Worm (Caenorhabditis elegans) whole organism, L1 larva: ENCODE data around the gene srh-299.

Experiments used
- C04F5.9 ChIP-seq: sonication (generic microtip); optimal IDR thresholded peaks from 2 replicates; lab custom pipeline; 2016; ENCODE audit warnings: missing genetic modification characterization, missing compliant biosample characterization
- C16A3.4 ChIP-seq: fragments of 150-350 bp; optimal IDR thresholded peaks from 2 replicates; lab custom pipeline; 2014; ENCODE audit warnings: missing biosample characterization, missing genetic modification characterization
- C34B4.2 ChIP-seq: sonication (generic microtip); optimal IDR thresholded peaks from 2 replicates; lab custom pipeline; 2017; ENCODE audit warnings: mild to moderate bottlenecking, missing genetic modification characterization, missing compliant biosample characterization
- alr-1 ChIP-seq: fragments of 200-800 bp; sonication (Bioruptor generic); optimal IDR thresholded peaks from 2 replicates; lab custom pipeline; 2018; ENCODE audit warnings: borderline replicate concordance, mild to moderate bottlenecking, missing genetic modification characterization, missing compliant biosample characterization
- blmp-1 ChIP-seq: fragments of 150-350 bp; optimal IDR thresholded peaks from 2 replicates; lab custom pipeline; 2014; ENCODE audit warnings: missing biosample characterization, missing genetic modification characterization
- ceh-63 ChIP-seq: fragments of 200-800 bp; sonication (Bioruptor generic); optimal IDR thresholded peaks from 2 replicates; lab custom pipeline; 2018; ENCODE audit warnings: mild to moderate bottlenecking, missing genetic modification characterization, missing compliant biosample characterization
- ceh-88 ChIP-seq: fragments of 200-800 bp; sonication (Bioruptor generic); IDR thresholded peaks from 2 replicates; pipeline ENCODE4 v1.3.6; 2022; ENCODE audit warnings: missing genetic modification characterization, missing compliant biosample characterization
- ceh-90 ChIP-seq: sonication (generic microtip); optimal IDR thresholded peaks from 2 replicates; lab custom pipeline; 2016; ENCODE audit warnings: missing genetic modification characterization, missing compliant biosample characterization
- ces-1 ChIP-seq: fragments of 150-350 bp; optimal IDR thresholded peaks from 2 replicates; lab custom pipeline; 2014; ENCODE audit warnings: missing biosample characterization, missing genetic modification reagents, missing genetic modification characterization
- dpl-1 ChIP-seq, 3 experiments: fragments of 150-350 bp in 2 of 3; sonication (generic microtip) in 1 of 3; optimal IDR thresholded peaks; 2 replicates each; lab custom pipeline; 2014 to 2017; ENCODE audit warnings: missing biosample characterization in 3 of 3, missing genetic modification characterization in 3 of 3, missing genetic modification reagents in 3 of 3
- dsc-1 ChIP-seq: sonication (generic microtip); optimal IDR thresholded peaks from 2 replicates; lab custom pipeline; 2016; ENCODE audit warnings: mild to moderate bottlenecking, missing genetic modification characterization, missing compliant biosample characterization
- egl-13 ChIP-seq: sonication (generic microtip); optimal IDR thresholded peaks from 2 replicates; lab custom pipeline; 2016; ENCODE audit warnings: missing genotype, missing genetic modification reagents, missing genetic modification characterization, missing compliant biosample characterization
- egl-27 ChIP-seq, 2 experiments: fragments of 150-350 bp in 1 of 2; sonication (generic microtip); optimal IDR thresholded peaks; 3 replicates each; lab custom pipeline; 2017 to 2018; ENCODE audit warnings: missing biosample characterization in 2 of 2, missing genetic modification characterization in 2 of 2, missing genetic modification reagents in 2 of 2
- elt-2 ChIP-seq: sonication (generic microtip); optimal IDR thresholded peaks from 2 replicates; lab custom pipeline; 2016; ENCODE audit warnings: missing genetic modification characterization, mild to moderate bottlenecking, inconsistent platforms, missing compliant biosample characterization, missing genetic modification reagents
- ets-5 ChIP-seq: fragments of 200-800 bp; sonication (Bioruptor generic); IDR thresholded peaks from 2 replicates; pipeline ENCODE4 v1.3.6; 2022; ENCODE audit warnings: missing genetic modification characterization, missing compliant biosample characterization
- fkh-10 ChIP-seq: sonication (generic microtip); optimal IDR thresholded peaks from 2 replicates; lab custom pipeline; 2017; ENCODE audit warnings: missing biosample characterization, missing genetic modification reagents, missing genetic modification characterization
- hlh-17 ChIP-seq: fragments of 200-800 bp; sonication (Bioruptor generic); optimal IDR thresholded peaks from 2 replicates; lab custom pipeline; 2018; ENCODE audit warnings: missing genetic modification characterization, mild to moderate bottlenecking, missing compliant biosample characterization, moderate library complexity, borderline replicate concordance
- hpl-2 ChIP-seq: fragments of 150-350 bp; optimal IDR thresholded peaks from 2 replicates; lab custom pipeline; 2014; ENCODE audit warnings: missing biosample characterization, missing genetic modification reagents, missing genetic modification characterization
- irx-1 ChIP-seq: sonication (generic microtip); optimal IDR thresholded peaks from 2 replicates; lab custom pipeline; 2016; ENCODE audit warnings: missing genetic modification characterization, missing compliant biosample characterization
- lin-13 ChIP-seq: fragments of 150-350 bp; optimal IDR thresholded peaks from 2 replicates; lab custom pipeline; 2014; ENCODE audit warnings: missing biosample characterization, missing genetic modification reagents, missing genetic modification characterization
- lin-14 ChIP-seq: fragments of 200-800 bp; sonication (Bioruptor generic); optimal IDR thresholded peaks from 2 replicates; lab custom pipeline; 2018; ENCODE audit warnings: mild to moderate bottlenecking, missing genetic modification characterization, moderate library complexity, missing compliant biosample characterization
- lin-15B ChIP-seq: fragments of 150-350 bp; sonication (generic microtip); optimal IDR thresholded peaks from 3 replicates; lab custom pipeline; 2014; ENCODE audit warnings: missing biosample characterization, missing genetic modification characterization
- lin-35 ChIP-seq, 2 experiments: fragments of 150-350 bp; optimal IDR thresholded peaks; 2 replicates each; lab custom pipeline; 2014; ENCODE audit warnings: missing biosample characterization in 2 of 2, missing genetic modification characterization in 2 of 2, missing genetic modification reagents in 2 of 2
- lin-39 ChIP-seq: fragments of 150-350 bp; optimal IDR thresholded peaks from 2 replicates; lab custom pipeline; 2014; ENCODE audit warnings: missing biosample characterization, missing genetic modification reagents, missing genetic modification characterization
- lir-3 ChIP-seq: sonication (generic microtip); optimal IDR thresholded peaks from 2 replicates; lab custom pipeline; 2016; ENCODE audit warnings: mild to moderate bottlenecking, missing genetic modification characterization, moderate library complexity, missing compliant biosample characterization; ENCODE audit not compliant: poor library complexity
- lsy-2 ChIP-seq, 2 experiments: fragments of 150-350 bp; optimal IDR thresholded peaks; 2 replicates each; lab custom pipeline; 2014; ENCODE audit warnings: missing biosample characterization in 2 of 2, missing genetic modification characterization in 2 of 2
- mef-2 ChIP-seq: fragments of 150-350 bp; optimal IDR thresholded peaks from 2 replicates; lab custom pipeline; 2014; ENCODE audit warnings: missing biosample characterization, missing genetic modification characterization
- mep-1 ChIP-seq: fragments of 150-350 bp; optimal IDR thresholded peaks from 2 replicates; lab custom pipeline; 2014; ENCODE audit warnings: missing biosample characterization, missing genetic modification characterization
- nhr-11 ChIP-seq: fragments of 150-350 bp; optimal IDR thresholded peaks from 2 replicates; lab custom pipeline; 2014; ENCODE audit warnings: missing biosample characterization, missing genetic modification characterization
- nhr-19 ChIP-seq: fragments of 200-800 bp; sonication (Bioruptor generic); conservative IDR thresholded peaks from 2 replicates; pipeline ENCODE4 v1.3.6; 2022; ENCODE audit warnings: missing genetic modification characterization, missing compliant biosample characterization
- nhr-28 ChIP-seq: fragments of 150-350 bp; optimal IDR thresholded peaks from 2 replicates; lab custom pipeline; 2014; ENCODE audit warnings: missing biosample characterization, missing genetic modification characterization
- nhr-47 ChIP-seq: sonication (generic microtip); optimal IDR thresholded peaks from 2 replicates; lab custom pipeline; 2016; ENCODE audit warnings: mild to moderate bottlenecking, missing genetic modification characterization, moderate library complexity, missing compliant biosample characterization
- nhr-71 ChIP-seq: sonication (generic microtip); optimal IDR thresholded peaks from 2 replicates; lab custom pipeline; 2016; ENCODE audit warnings: mild to moderate bottlenecking, missing genetic modification characterization, moderate library complexity, missing compliant biosample characterization
- nhr-76 ChIP-seq: sonication (generic microtip); optimal IDR thresholded peaks from 2 replicates; lab custom pipeline; 2017; ENCODE audit warnings: missing biosample characterization, missing genetic modification characterization
- nhr-77 ChIP-seq: fragments of 150-350 bp; optimal IDR thresholded peaks from 2 replicates; lab custom pipeline; 2014; ENCODE audit warnings: missing biosample characterization, missing genetic modification characterization
- nhr-85 ChIP-seq: sonication (generic microtip); peaks from one replicate; lab custom pipeline; 2016; ENCODE audit warnings: missing genetic modification characterization, inconsistent platforms, missing compliant biosample characterization
- nhr-90 ChIP-seq: sonication (generic microtip); optimal IDR thresholded peaks from 2 replicates; lab custom pipeline; 2016; ENCODE audit warnings: mild to moderate bottlenecking, missing genetic modification characterization, missing compliant biosample characterization; ENCODE audit not compliant: poor library complexity
- pqm-1 ChIP-seq: sonication (generic microtip); optimal IDR thresholded peaks from 3 replicates; lab custom pipeline; 2017; ENCODE audit warnings: missing biosample characterization, missing genetic modification characterization
- skn-1 ChIP-seq: fragments of 150-350 bp; optimal IDR thresholded peaks from 2 replicates; lab custom pipeline; 2014; ENCODE audit warnings: missing biosample characterization, missing genetic modification characterization
- sox-4 ChIP-seq: sonication (generic microtip); optimal IDR thresholded peaks from 2 replicates; lab custom pipeline; 2016; ENCODE audit warnings: missing genetic modification characterization, missing compliant biosample characterization
- sptf-1 ChIP-seq: fragments of 150-350 bp; optimal IDR thresholded peaks from 2 replicates; lab custom pipeline; 2014; ENCODE audit warnings: missing biosample characterization, missing genetic modification characterization
- tlp-1 ChIP-seq: fragments of 150-350 bp; optimal IDR thresholded peaks from 2 replicates; lab custom pipeline; 2014; ENCODE audit warnings: missing biosample characterization, missing genetic modification characterization
- unc-30 ChIP-seq: sonication (generic microtip); optimal IDR thresholded peaks from 2 replicates; lab custom pipeline; 2017; ENCODE audit warnings: missing biosample characterization, missing genetic modification characterization
- unc-62 ChIP-seq: fragments of 150-350 bp; optimal IDR thresholded peaks from 2 replicates; lab custom pipeline; 2014; ENCODE audit warnings: missing biosample characterization, missing genetic modification reagents, missing genetic modification characterization
- unc-98 ChIP-seq: fragments of 200-800 bp; sonication (Bioruptor generic); IDR thresholded peaks from 2 replicates; pipeline ENCODE4 v1.3.6; 2022; ENCODE audit warnings: missing genetic modification characterization, missing compliant biosample characterization
- xbp-1 ChIP-seq: sonication (generic microtip); optimal IDR thresholded peaks from 2 replicates; lab custom pipeline; 2016; ENCODE audit warnings: missing genetic modification characterization, missing compliant biosample characterization
- zip-4 ChIP-seq: fragments of 200-800 bp; sonication (Bioruptor generic); optimal IDR thresholded peaks from 2 replicates; lab custom pipeline; 2018; ENCODE audit warnings: mild to moderate bottlenecking, missing genetic modification characterization, moderate library complexity, missing compliant biosample characterization
- ztf-11 ChIP-seq, 2 experiments: sonication (generic microtip); optimal IDR thresholded peaks; 2 replicates each; lab custom pipeline; 2016 to 2017; ENCODE audit warnings: missing genetic modification characterization in 2 of 2, missing biosample characterization in 1 of 2, missing compliant biosample characterization in 1 of 2
- ztf-4 ChIP-seq: fragments of 150-350 bp; optimal IDR thresholded peaks from 2 replicates; lab custom pipeline; 2014; ENCODE audit warnings: missing biosample characterization, missing genetic modification characterization

The srh-299 gene

DNA sequence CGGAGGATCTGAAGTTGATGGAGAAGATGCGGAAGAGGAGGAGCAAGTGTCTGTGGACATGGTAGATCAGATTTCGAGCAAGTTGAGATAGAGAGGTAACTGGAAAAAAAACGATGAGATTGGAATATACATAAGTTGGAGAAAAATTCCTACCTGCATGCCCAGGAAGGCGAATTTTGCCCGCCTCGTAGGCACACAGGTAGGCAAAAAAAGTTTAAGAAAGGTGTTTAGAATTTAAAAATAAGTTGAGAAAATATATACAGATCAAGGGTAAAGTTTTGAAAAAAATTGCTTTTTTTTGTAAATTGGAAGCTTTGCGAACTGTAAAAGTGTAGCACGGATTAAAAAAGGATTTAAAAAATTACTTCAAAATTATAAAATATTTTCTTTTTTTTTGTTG is 16.4 kb downstream of the srh-299 start, which contains the start of gene nhr-84:
Gene nhr-84 (minus strand): TSS at position 101 of the 400 bp plus-strand sequence.
- TF ChIP-seq nhr-85 (tag; lab: Kevin White, UChicago) (no peak), sox-4 (no peak), lin-13 (GFP tag; lab: Kevin White, UChicago) (no peak), fkh-10 (no peak)

- peak; percentile 39 for TF ChIP-seq elt-2 (tag; lab: Kevin White, UChicago)
- TF ChIP-seq lin-35 (GFP tag; optimal IDR thresholded peaks at IDR 0.05; lab: Kevin White, UChicago) = peak in 1 of 2 experiments; percentile 9
- no peak for TF ChIP-seq irx-1 (tag; lab: Kevin White, UChicago)
- TF ChIP-seq, all 84 proteins: peak for 2
These were observed 16.9 kb downstream of the srh-299 start for ce11 chrV:15880033-15880432.

- TF ChIP-seq ets-5 (GFP tag; lab: Robert Waterston, UW) (no peak), ztf-11 (tag; optimal IDR thresholded peaks at IDR 0.05; lab: Kevin White, UChicago) (no peak), lir-3 (tag; lab: Kevin White, UChicago) (peak; percentile 48), nhr-47 (tag; lab: Kevin White, UChicago) (peak; percentile 59), dpl-1 (GFP tag; optimal IDR thresholded peaks at IDR 0.05; lab: Kevin White, UChicago) (peak; percentile 3 to 20 (median 9)), C16A3.4 (tag; lab: Kevin White, UChicago) (peak; percentile 54), nhr-77 (tag; lab: Kevin White, UChicago) (peak; percentile 11), xbp-1 (no peak), unc-30 (tag; lab: Kevin White, UChicago) (no peak), mef-2 (tag; lab: Kevin White, UChicago) (peak; percentile 20), lsy-2 (tag; optimal IDR thresholded peaks at IDR 0.05; lab: Kevin White, UChicago) (peak; percentile 15 to 81), tlp-1 (no peak), nhr-76 (tag; lab: Kevin White, UChicago) (no peak), nhr-28 (tag; lab: Kevin White, UChicago) (peak; percentile 66), ztf-4 (no peak), ceh-90 (no peak), pqm-1 (tag; lab: Kevin White, UChicago) (no peak), ceh-88 (GFP tag; lab: Robert Waterston, UW) (no peak), nhr-71 (tag; lab: Kevin White, UChicago) (peak; percentile 66), unc-98 (no peak), lin-14 (GFP tag; lab: Kevin White, UChicago) (peak; percentile 73), nhr-90 (tag; lab: Kevin White, UChicago) (peak; percentile 46), mep-1 (tag; lab: Kevin White, UChicago) (peak; percentile 46), alr-1 (no peak), sptf-1 (tag; lab: Kevin White, UChicago) (no peak), nhr-19 (GFP tag; lab: Robert Waterston, UW) (peak; percentile 43), lin-15B (tag; lab: Kevin White, UChicago) (no peak), hlh-17 (GFP tag; lab: Kevin White, UChicago) (no peak), ces-1 (GFP tag; lab: Kevin White, UChicago) (no peak), C34B4.2 (tag; lab: Kevin White, UChicago) (no peak), C04F5.9 (tag; lab: Kevin White, UChicago) (no peak), elt-2 (tag; lab: Kevin White, UChicago) (peak; percentile 58), zip-4 (GFP tag; lab: Kevin White, UChicago) (peak; percentile 76), fkh-10 (no peak), egl-27 (tag; optimal IDR thresholded peaks at IDR 0.05; lab: Kevin White, UChicago) (peak in 1 of 2 experiments; percentile 20), sox-4 (no peak), lin-39 (tag; lab: Kevin White, UChicago) (no peak), dsc-1 (no peak), blmp-1 (peak; percentile 31), hpl-2 (no peak), unc-62 (no peak), skn-1 (tag; lab: Kevin White, UChicago) (peak; percentile 100), nhr-11 (tag; lab: Kevin White, UChicago) (peak; percentile 53), egl-13 (tag; lab: Kevin White, UChicago) (no peak), ceh-63 (no peak)
These were observed 17.6 kb downstream of the srh-299 start for ce11 chrV:15880705-15881104.
